Worm (Caenorhabditis elegans): ENCODE results near the gene rev-1.

- TF ChIP-seq ztf-23 (GFP tag; IDR thresholded peaks at IDR 0.05) (no peak), T22C8.4 (GFP tag; IDR thresholded peaks at IDR 0.05) (no peak), flt-1 (GFP tag; IDR thresholded peaks at IDR 0.05) (no peak)
Observed at ce11 chrII:7854942-7855341, 45.5 kb upstream of the rev-1 start, which contains the start of gene mdt-10.
